Worm (Caenorhabditis elegans) whole organism, L1 larva: Measurements from ENCODE around the gene M01F1.9.
A peak's percentile ranks its signal among the peaks of the same experiment; 100 is the strongest.

Experiments used
- C16A3.4 ChIP-seq: fragments of 150-350 bp; optimal IDR thresholded peaks from 2 replicates; lab custom pipeline; 2014; ENCODE audit warnings: missing biosample characterization, missing genetic modification characterization
- Y116A8C.19 ChIP-seq: sonication (generic microtip); optimal IDR thresholded peaks from 2 replicates; lab custom pipeline; 2016; ENCODE audit warnings: missing compliant biosample characterization, missing genetic modification characterization, borderline replicate concordance
- aly-2 ChIP-seq: fragments of 150-350 bp; optimal IDR thresholded peaks from 2 replicates; lab custom pipeline; 2014; ENCODE audit warnings: missing biosample characterization, missing genetic modification characterization
- blmp-1 ChIP-seq: fragments of 150-350 bp; optimal IDR thresholded peaks from 2 replicates; lab custom pipeline; 2014; ENCODE audit warnings: missing biosample characterization, missing genetic modification characterization
- ceh-88 ChIP-seq: fragments of 200-800 bp; sonication (Bioruptor generic); IDR thresholded peaks from 2 replicates; pipeline ENCODE4 v1.3.6; 2022; ENCODE audit warnings: missing genetic modification characterization, missing compliant biosample characterization
- ceh-90 ChIP-seq: sonication (generic microtip); optimal IDR thresholded peaks from 2 replicates; lab custom pipeline; 2016; ENCODE audit warnings: missing genetic modification characterization, missing compliant biosample characterization
- dpl-1 ChIP-seq, 3 experiments: fragments of 150-350 bp in 2 of 3; sonication (generic microtip) in 1 of 3; optimal IDR thresholded peaks; 2 replicates each; lab custom pipeline; 2014 to 2017; ENCODE audit warnings: missing biosample characterization in 3 of 3, missing genetic modification characterization in 3 of 3, missing genetic modification reagents in 3 of 3
- dsc-1 ChIP-seq: sonication (generic microtip); optimal IDR thresholded peaks from 2 replicates; lab custom pipeline; 2016; ENCODE audit warnings: mild to moderate bottlenecking, missing genetic modification characterization, missing compliant biosample characterization
- efl-1 ChIP-seq, 4 experiments: fragments of 150-350 bp; optimal IDR thresholded peaks in 3 of 4; peaks in 1 of 4; 1 replicate in 1 of 4; 2 replicates in 3 of 4; lab custom pipeline; 2014; ENCODE audit warnings: missing biosample characterization in 2 of 4, missing genetic modification characterization in 2 of 4, missing genetic modification reagents in 2 of 4
- efl-3 ChIP-seq: fragments of 200-800 bp; sonication (Bioruptor generic); optimal IDR thresholded peaks from 2 replicates; lab custom pipeline; 2018; ENCODE audit warnings: mild to moderate bottlenecking, missing genetic modification characterization, missing compliant biosample characterization
- egl-13 ChIP-seq: sonication (generic microtip); optimal IDR thresholded peaks from 2 replicates; lab custom pipeline; 2016; ENCODE audit warnings: missing genotype, missing genetic modification reagents, missing genetic modification characterization, missing compliant biosample characterization
- elt-2 ChIP-seq: sonication (generic microtip); optimal IDR thresholded peaks from 2 replicates; lab custom pipeline; 2016; ENCODE audit warnings: missing genetic modification characterization, mild to moderate bottlenecking, inconsistent platforms, missing compliant biosample characterization, missing genetic modification reagents
- elt-3 ChIP-seq, 6 experiments: fragments of 150-350 bp in 1 of 6; sonication (generic microtip); optimal IDR thresholded peaks; 2 replicates each; lab custom pipeline; 2017 to 2018; ENCODE audit warnings: missing biosample characterization in 6 of 6, missing genetic modification characterization in 6 of 6, inconsistent platforms in 1 of 6
- fkh-10 ChIP-seq: sonication (generic microtip); optimal IDR thresholded peaks from 2 replicates; lab custom pipeline; 2017; ENCODE audit warnings: missing biosample characterization, missing genetic modification reagents, missing genetic modification characterization
- fkh-4 ChIP-seq: sonication (generic microtip); optimal IDR thresholded peaks from 2 replicates; lab custom pipeline; 2016; ENCODE audit warnings: missing compliant biosample characterization, missing genetic modification characterization, borderline replicate concordance
- fkh-8 ChIP-seq: sonication (generic microtip); optimal IDR thresholded peaks from 2 replicates; lab custom pipeline; 2016; ENCODE audit warnings: mild to moderate bottlenecking, missing genetic modification characterization, missing compliant biosample characterization
- irx-1 ChIP-seq: sonication (generic microtip); optimal IDR thresholded peaks from 2 replicates; lab custom pipeline; 2016; ENCODE audit warnings: missing genetic modification characterization, missing compliant biosample characterization
- isw-1 ChIP-seq: fragments of 200-800 bp; sonication (Bioruptor generic); IDR thresholded peaks from 2 replicates; pipeline ENCODE4 v1.3.6; 2022; ENCODE audit warnings: missing genetic modification characterization, missing compliant biosample characterization
- jun-1 ChIP-seq: fragments of 150-350 bp; optimal IDR thresholded peaks from 2 replicates; lab custom pipeline; 2014; ENCODE audit warnings: missing biosample characterization, missing genetic modification reagents, missing genetic modification characterization
- lin-14 ChIP-seq: fragments of 200-800 bp; sonication (Bioruptor generic); optimal IDR thresholded peaks from 2 replicates; lab custom pipeline; 2018; ENCODE audit warnings: mild to moderate bottlenecking, missing genetic modification characterization, moderate library complexity, missing compliant biosample characterization
- lin-15B ChIP-seq: fragments of 150-350 bp; sonication (generic microtip); optimal IDR thresholded peaks from 3 replicates; lab custom pipeline; 2014; ENCODE audit warnings: missing biosample characterization, missing genetic modification characterization
- lin-35 ChIP-seq, 2 experiments: fragments of 150-350 bp; optimal IDR thresholded peaks; 2 replicates each; lab custom pipeline; 2014; ENCODE audit warnings: missing biosample characterization in 2 of 2, missing genetic modification characterization in 2 of 2, missing genetic modification reagents in 2 of 2
- mdl-1 ChIP-seq, 2 experiments: fragments of 150-350 bp; optimal IDR thresholded peaks; 2 replicates each; lab custom pipeline; 2014 to 2017; ENCODE audit warnings: missing biosample characterization in 2 of 2, missing genetic modification characterization in 2 of 2, inconsistent platforms in 1 of 2
- mef-2 ChIP-seq: fragments of 150-350 bp; optimal IDR thresholded peaks from 2 replicates; lab custom pipeline; 2014; ENCODE audit warnings: missing biosample characterization, missing genetic modification characterization
- nhr-11 ChIP-seq: fragments of 150-350 bp; optimal IDR thresholded peaks from 2 replicates; lab custom pipeline; 2014; ENCODE audit warnings: missing biosample characterization, missing genetic modification characterization
- nhr-12 ChIP-seq: sonication (generic microtip); optimal IDR thresholded peaks from 2 replicates; lab custom pipeline; 2017; ENCODE audit warnings: missing biosample characterization, missing genetic modification characterization
- nhr-20 ChIP-seq: sonication (generic microtip); optimal IDR thresholded peaks from 2 replicates; lab custom pipeline; 2016; ENCODE audit warnings: mild to moderate bottlenecking, missing genetic modification characterization, missing compliant biosample characterization
- nhr-28 ChIP-seq: fragments of 150-350 bp; optimal IDR thresholded peaks from 2 replicates; lab custom pipeline; 2014; ENCODE audit warnings: missing biosample characterization, missing genetic modification characterization
- nhr-71 ChIP-seq: sonication (generic microtip); optimal IDR thresholded peaks from 2 replicates; lab custom pipeline; 2016; ENCODE audit warnings: mild to moderate bottlenecking, missing genetic modification characterization, moderate library complexity, missing compliant biosample characterization
- nhr-76 ChIP-seq: sonication (generic microtip); optimal IDR thresholded peaks from 2 replicates; lab custom pipeline; 2017; ENCODE audit warnings: missing biosample characterization, missing genetic modification characterization
- nhr-84 ChIP-seq: sonication (generic microtip); optimal IDR thresholded peaks from 2 replicates; lab custom pipeline; 2017; ENCODE audit warnings: missing biosample characterization, missing genetic modification characterization
- nhr-90 ChIP-seq: sonication (generic microtip); optimal IDR thresholded peaks from 2 replicates; lab custom pipeline; 2016; ENCODE audit warnings: mild to moderate bottlenecking, missing genetic modification characterization, missing compliant biosample characterization; ENCODE audit not compliant: poor library complexity
- skn-1 ChIP-seq: fragments of 150-350 bp; optimal IDR thresholded peaks from 2 replicates; lab custom pipeline; 2014; ENCODE audit warnings: missing biosample characterization, missing genetic modification characterization
- snu-23 ChIP-seq: sonication (generic microtip); optimal IDR thresholded peaks from 2 replicates; lab custom pipeline; 2016; ENCODE audit warnings: missing genetic modification characterization, missing compliant biosample characterization
- sox-4 ChIP-seq: sonication (generic microtip); optimal IDR thresholded peaks from 2 replicates; lab custom pipeline; 2016; ENCODE audit warnings: missing genetic modification characterization, missing compliant biosample characterization
- sup-37 ChIP-seq: fragments of 200-800 bp; sonication (Bioruptor generic); optimal IDR thresholded peaks from 2 replicates; lab custom pipeline; 2018; ENCODE audit warnings: mild to moderate bottlenecking, missing genetic modification characterization, missing compliant biosample characterization
- swsn-7 ChIP-seq: sonication (generic microtip); optimal IDR thresholded peaks from 2 replicates; lab custom pipeline; 2016; ENCODE audit warnings: missing genetic modification characterization, missing compliant biosample characterization
- tlp-1 ChIP-seq: fragments of 150-350 bp; optimal IDR thresholded peaks from 2 replicates; lab custom pipeline; 2014; ENCODE audit warnings: missing biosample characterization, missing genetic modification characterization
- unc-130 ChIP-seq: fragments of 150-350 bp; optimal IDR thresholded peaks from 2 replicates; lab custom pipeline; 2017; ENCODE audit warnings: missing biosample characterization, missing genetic modification characterization, inconsistent platforms
- ztf-11 ChIP-seq, 2 experiments: sonication (generic microtip); optimal IDR thresholded peaks; 2 replicates each; lab custom pipeline; 2016 to 2017; ENCODE audit warnings: missing genetic modification characterization in 2 of 2, missing biosample characterization in 1 of 2, missing compliant biosample characterization in 1 of 2

M01F1.9 gene

DNA sequence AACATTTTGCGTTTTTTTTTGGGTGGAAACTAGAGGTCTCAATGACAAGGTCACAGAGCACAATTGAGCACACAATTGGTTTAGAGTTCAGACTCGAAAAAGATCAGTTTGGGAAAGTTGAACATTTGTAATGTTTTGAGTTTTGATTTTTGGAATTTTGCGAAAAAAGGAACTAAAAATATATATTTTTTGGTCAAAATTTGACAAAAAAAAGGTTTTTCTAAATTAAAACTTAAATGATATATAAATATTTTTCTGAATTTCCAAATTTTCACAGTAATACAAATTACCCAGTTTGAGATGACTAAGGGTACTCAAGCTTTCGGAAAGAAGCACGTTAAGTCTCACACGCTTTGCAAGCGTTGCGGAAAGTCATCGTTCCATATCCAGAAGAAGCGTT lies 29.5 kb upstream of the M01F1.9 start, which contains the start of gene rpl-37:
rpl-37 (plus strand) TSS at position 301 of the 400 bp plus-strand sequence.
- no peak for TF ChIP-seq tlp-1 (tag; lab: Kevin White, UChicago)
- no peak for TF ChIP-seq mdl-1 (tag; optimal IDR thresholded peaks at IDR 0.05; lab: Kevin White, UChicago)

DNA sequence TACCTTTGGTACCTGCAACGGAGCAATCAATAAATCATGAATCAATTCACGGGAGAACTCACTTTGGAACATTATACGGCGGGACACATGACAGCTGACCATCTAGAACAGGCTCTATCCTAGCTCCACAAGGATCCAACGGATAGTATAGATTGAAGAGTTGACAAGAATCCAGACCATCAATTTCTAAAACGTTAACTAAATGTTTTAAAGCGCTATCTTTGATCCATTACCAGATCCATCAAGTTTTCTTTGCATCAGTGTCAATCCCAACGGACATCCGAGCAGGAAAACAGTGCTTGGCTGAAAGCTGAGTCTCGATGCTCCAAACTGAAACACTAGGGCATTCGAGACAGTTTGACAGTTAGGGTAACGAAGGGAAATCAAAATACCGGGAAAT lies 24.5 kb upstream of the M01F1.9 start:
- no peak for TF ChIP-seq elt-3 (tag; optimal IDR thresholded peaks at IDR 0.05; lab: Kevin White, UChicago)
- TF ChIP-seq efl-1 (optimal IDR thresholded peaks at IDR 0.05; lab: Kevin White, UChicago), result no peak
- TF ChIP-seq efl-1 (GFP tag; optimal IDR thresholded peaks at IDR 0.05 in 1 of 2; lab: Kevin White, UChicago), result peak in 1 of 2 experiments; percentile 49
- TF ChIP-seq, all 84 proteins: peak for 1

DNA sequence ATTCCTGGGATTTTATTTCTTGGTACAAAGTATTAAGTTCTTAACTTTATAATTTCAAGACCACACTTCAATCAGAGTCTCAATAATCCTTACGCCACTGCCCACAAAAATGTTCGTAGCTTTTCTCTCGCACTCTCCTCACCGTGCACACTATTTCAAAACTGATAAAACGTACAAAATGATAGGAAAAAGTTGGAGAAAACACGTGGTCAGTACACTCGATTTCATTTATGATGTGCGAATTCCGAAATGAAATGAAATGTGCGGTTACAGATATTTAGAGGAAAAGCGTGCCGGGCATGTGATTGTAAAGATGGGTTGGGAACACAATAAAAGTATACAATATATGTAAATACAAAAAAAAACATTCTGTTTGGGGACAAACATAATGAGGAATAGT lies 21.6 kb upstream of the M01F1.9 start:
- TF ChIP-seq nhr-90 (tag; lab: Kevin White, UChicago), result peak; percentile 11
- peak; percentile 71 for TF ChIP-seq blmp-1 (tag; lab: Kevin White, UChicago)
- no peak for TF ChIP-seq ztf-11 (tag; optimal IDR thresholded peaks at IDR 0.05; lab: Kevin White, UChicago)
- no peak for TF ChIP-seq efl-1 (optimal IDR thresholded peaks at IDR 0.05; lab: Kevin White, UChicago)
- no peak for TF ChIP-seq efl-1 (GFP tag; optimal IDR thresholded peaks at IDR 0.05 in 1 of 2; lab: Kevin White, UChicago)
- TF ChIP-seq tlp-1 (tag; lab: Kevin White, UChicago), result no peak
- no peak for TF ChIP-seq fkh-10
- peak; percentile 76 for TF ChIP-seq elt-2 (tag; lab: Kevin White, UChicago)
- peak in 1 of 2 experiments; percentile 56 for TF ChIP-seq mdl-1 (tag; optimal IDR thresholded peaks at IDR 0.05; lab: Kevin White, UChicago)
- no peak for TF ChIP-seq nhr-76 (tag; lab: Kevin White, UChicago)
- peak in 1 of 2 experiments; percentile 44 for TF ChIP-seq lin-35 (GFP tag; optimal IDR thresholded peaks at IDR 0.05; lab: Kevin White, UChicago)
- TF ChIP-seq lin-14 (GFP tag; lab: Kevin White, UChicago), result peak; percentile 10
- no peak for TF ChIP-seq nhr-28 (tag; lab: Kevin White, UChicago)
- no peak for TF ChIP-seq mef-2 (tag; lab: Kevin White, UChicago)
- no peak for TF ChIP-seq elt-3 (tag; optimal IDR thresholded peaks at IDR 0.05; lab: Kevin White, UChicago)
- TF ChIP-seq nhr-71 (tag; lab: Kevin White, UChicago), result peak; percentile 27
- no peak for TF ChIP-seq dsc-1 (tag; lab: Kevin White, UChicago)
- TF ChIP-seq dpl-1 (GFP tag; optimal IDR thresholded peaks at IDR 0.05; lab: Kevin White, UChicago), result no peak
- no peak for TF ChIP-seq egl-13 (tag; lab: Kevin White, UChicago)
- TF ChIP-seq ceh-90 (tag; lab: Kevin White, UChicago), result no peak
- no peak for TF ChIP-seq irx-1 (tag; lab: Kevin White, UChicago)
- TF ChIP-seq swsn-7 (tag; lab: Kevin White, UChicago), result no peak
- no peak for TF ChIP-seq lin-15B (tag; lab: Kevin White, UChicago)
- TF ChIP-seq sup-37 (GFP tag; lab: Kevin White, UChicago), result no peak
- TF ChIP-seq C16A3.4, result no peak
- TF ChIP-seq isw-1 (GFP tag; lab: Robert Waterston, UW), result no peak
- no peak for TF ChIP-seq skn-1
- TF ChIP-seq fkh-8 (tag; lab: Kevin White, UChicago), result no peak
- TF ChIP-seq efl-3 (GFP tag; lab: Kevin White, UChicago), result no peak
- TF ChIP-seq jun-1, result no peak
- no peak for TF ChIP-seq sox-4
- TF ChIP-seq aly-2 (tag; lab: Kevin White, UChicago), result no peak
- peak; percentile 25 for TF ChIP-seq nhr-20 (tag; lab: Kevin White, UChicago)
- TF ChIP-seq nhr-11, result no peak
- TF ChIP-seq nhr-84, result no peak
- no peak for TF ChIP-seq Y116A8C.19 (tag; lab: Kevin White, UChicago)
- TF ChIP-seq snu-23, result peak; percentile 18
- no peak for TF ChIP-seq ceh-88 (GFP tag; lab: Robert Waterston, UW)
- TF ChIP-seq unc-130 (tag; lab: Kevin White, UChicago), result no peak
- TF ChIP-seq nhr-12, result no peak
- TF ChIP-seq fkh-4 (tag; lab: Kevin White, UChicago), result no peak
- TF ChIP-seq, all 84 proteins: peak for 9
